Fruit fly (Drosophila melanogaster) whole organism, embryonic: ENCODE measurements around the gene CG31792.

ENCODE experiments used
- Antp ChIP-seq: fragments of 200-800 bp; sonication (Bioruptor generic); optimal IDR thresholded peaks from 3 replicates; lab custom pipeline; 2016; ENCODE audit warnings: missing biosample characterization, missing genetic modification characterization
- Atf3 ChIP-seq: fragments of 200-800 bp; sonication (Bioruptor generic); optimal IDR thresholded peaks from 3 replicates; lab custom pipeline; 2016; ENCODE audit warnings: missing biosample characterization, missing genetic modification characterization
- Bteb2 ChIP-seq: fragments of 200-800 bp; sonication (Bioruptor generic); optimal IDR thresholded peaks from 2 replicates; lab custom pipeline; 2016; ENCODE audit warnings: missing biosample characterization, missing genetic modification characterization
- CG10209 ChIP-seq: fragments of 200-800 bp; sonication (Bioruptor generic); optimal IDR thresholded peaks from 3 replicates; lab custom pipeline; 2017; ENCODE audit warnings: missing biosample characterization, mild to moderate bottlenecking, missing genetic modification characterization, missing genetic modification reagents
- CG11504 ChIP-seq: fragments of 200-800 bp; sonication (Bioruptor generic); optimal IDR thresholded peaks from 3 replicates; lab custom pipeline; 2019; ENCODE audit warnings: missing biosample characterization, mild to moderate bottlenecking, missing genetic modification characterization, moderate library complexity
- CG12299 ChIP-seq: fragments of 200-800 bp; sonication (Bioruptor generic); optimal IDR thresholded peaks from 2 replicates; lab custom pipeline; 2018; ENCODE audit warnings: missing biosample characterization, mild to moderate bottlenecking, missing genetic modification characterization
- CG13894 ChIP-seq: fragments of 200-800 bp; sonication (Bioruptor generic); optimal IDR thresholded peaks from 3 replicates; lab custom pipeline; 2018; ENCODE audit warnings: missing biosample characterization, mild to moderate bottlenecking, missing genetic modification characterization, moderate library complexity
- CG16815 ChIP-seq: fragments of 200-800 bp; sonication (Bioruptor generic); optimal IDR thresholded peaks from 3 replicates; lab custom pipeline; 2017; ENCODE audit warnings: missing biosample characterization, mild to moderate bottlenecking, missing genetic modification characterization
- CG2199 ChIP-seq: fragments of 200-800 bp; sonication (Bioruptor generic); IDR thresholded peaks from 3 replicates; pipeline ENCODE4 v1.3.6; 2022; ENCODE audit warnings: missing biosample characterization, missing genetic modification characterization
- CG34422 ChIP-seq: fragments of 200-800 bp; sonication (Bioruptor generic); IDR thresholded peaks from 3 replicates; pipeline ENCODE4 v1.3.6; 2022; ENCODE audit warnings: missing biosample characterization, missing genetic modification characterization
- CG5953 ChIP-seq: fragments of 200-800 bp; sonication (Bioruptor generic); IDR thresholded peaks from 2 replicates; pipeline ENCODE4 v1.3.6; 2022; ENCODE audit warnings: missing biosample characterization, missing genetic modification characterization
- CG6854 ChIP-seq: fragments of 200-800 bp; sonication (Bioruptor generic); optimal IDR thresholded peaks from 3 replicates; lab custom pipeline; 2017; ENCODE audit warnings: missing biosample characterization, mild to moderate bottlenecking, missing genetic modification characterization
- CG7928 ChIP-seq: fragments of 200-800 bp; sonication (Bioruptor generic); optimal IDR thresholded peaks from 2 replicates; lab custom pipeline; 2017; ENCODE audit warnings: missing biosample characterization, mild to moderate bottlenecking, missing genetic modification characterization
- CG8281 ChIP-seq: fragments of 200-800 bp; sonication (Bioruptor generic); optimal IDR thresholded peaks from 2 replicates; lab custom pipeline; 2018; ENCODE audit warnings: missing biosample characterization, mild to moderate bottlenecking, missing genetic modification characterization, moderate library complexity
- CG8290 ChIP-seq, 3 experiments: fragments of 200-800 bp; sonication (Bioruptor generic); optimal IDR thresholded peaks; 2 replicates each; lab custom pipeline; 2016 to 2019; ENCODE audit warnings: missing biosample characterization in 3 of 3, missing genetic modification characterization in 3 of 3, mild to moderate bottlenecking in 2 of 3, moderate library complexity in 1 of 3
- CG9727 ChIP-seq: fragments of 200-800 bp; sonication (Bioruptor generic); optimal IDR thresholded peaks from 3 replicates; lab custom pipeline; 2017; ENCODE audit warnings: missing biosample characterization, mild to moderate bottlenecking, missing genetic modification characterization
- CG9932 ChIP-seq: fragments of 200-800 bp; sonication (Bioruptor generic); IDR thresholded peaks from 2 replicates; pipeline ENCODE4 v1.3.6; 2022; ENCODE audit warnings: missing biosample characterization, missing genetic modification characterization
- CTCF ChIP-seq: fragments of 200-800 bp; sonication (Bioruptor generic); optimal IDR thresholded peaks from 2 replicates; lab custom pipeline; 2017; ENCODE audit warnings: missing biosample characterization, mild to moderate bottlenecking, missing genetic modification characterization, moderate library complexity
- Dref ChIP-seq: fragments of 200-800 bp; sonication (Bioruptor generic); IDR thresholded peaks from 2 replicates; pipeline ENCODE4 v1.3.6; 2022; ENCODE audit warnings: missing biosample characterization, missing genetic modification characterization
- Fer1 ChIP-seq: fragments of 200-800 bp; sonication (Bioruptor generic); optimal IDR thresholded peaks from 2 replicates; lab custom pipeline; 2017; ENCODE audit warnings: missing biosample characterization, mild to moderate bottlenecking, missing genetic modification characterization
- Hey ChIP-seq: fragments of 200-800 bp; sonication (Bioruptor generic); optimal IDR thresholded peaks from 3 replicates; lab custom pipeline; 2018; ENCODE audit warnings: missing biosample characterization, mild to moderate bottlenecking, missing genetic modification characterization
- Hr39 ChIP-seq: fragments of >200 bp; optimal IDR thresholded peaks from 2 replicates; lab custom pipeline; 2017
- Kr ChIP-seq: fragments of 200-800 bp; sonication (Bioruptor generic); optimal IDR thresholded peaks from 2 replicates; lab custom pipeline; 2017; ENCODE audit warnings: missing biosample characterization, mild to moderate bottlenecking, missing genetic modification characterization
- Meics ChIP-seq: fragments of 200-800 bp; sonication (Bioruptor generic); optimal IDR thresholded peaks from 2 replicates; lab custom pipeline; 2017; ENCODE audit warnings: missing biosample characterization, mild to moderate bottlenecking, missing genetic modification characterization
- NK7.1 ChIP-seq: fragments of 200-800 bp; sonication (Bioruptor generic); optimal IDR thresholded peaks from 3 replicates; lab custom pipeline; 2016; ENCODE audit warnings: missing biosample characterization, missing genetic modification characterization
- NfI ChIP-seq: fragments of 200-800 bp; sonication (Bioruptor generic); optimal IDR thresholded peaks from 3 replicates; lab custom pipeline; 2018; ENCODE audit warnings: missing biosample characterization, mild to moderate bottlenecking, missing genetic modification characterization, moderate library complexity
- Oaz ChIP-seq: fragments of 200-800 bp; sonication (Bioruptor generic); IDR thresholded peaks from 2 replicates; pipeline ENCODE4 v1.3.6; 2022; ENCODE audit warnings: missing biosample characterization, missing genetic modification characterization
- Oli ChIP-seq: fragments of 200-800 bp; sonication (Bioruptor generic); optimal IDR thresholded peaks from 2 replicates; lab custom pipeline; 2018; ENCODE audit warnings: missing biosample characterization, mild to moderate bottlenecking, missing genetic modification characterization, moderate library complexity
- Pdp1 ChIP-seq, 2 experiments: fragments of 200-800 bp; sonication (Bioruptor generic); optimal IDR thresholded peaks; 3 replicates each; lab custom pipeline; 2016; ENCODE audit warnings: missing biosample characterization in 2 of 2, missing genetic modification characterization in 2 of 2, mild to moderate bottlenecking in 1 of 2, moderate library complexity in 1 of 2
- Sry-β ChIP-seq: fragments of 200-800 bp; sonication (Bioruptor generic); optimal IDR thresholded peaks from 2 replicates; lab custom pipeline; 2018; ENCODE audit warnings: missing biosample characterization, mild to moderate bottlenecking, missing genetic modification characterization, moderate library complexity
- Trl ChIP-seq, 3 experiments: fragments of >200 bp in 2 of 3; fragments of 200-800 bp in 1 of 3; sonication (Bioruptor generic) in 1 of 3; optimal IDR thresholded peaks; 2 replicates in 1 of 3; 3 replicates in 2 of 3; lab custom pipeline; 2016 to 2017; ENCODE audit warnings: missing biosample characterization in 1 of 3, missing genetic modification characterization in 1 of 3
- Xrp1 ChIP-seq: fragments of 200-800 bp; sonication (Bioruptor generic); IDR thresholded peaks from 2 replicates; pipeline ENCODE4 v1.3.6; 2022; ENCODE audit warnings: missing biosample characterization, missing genetic modification characterization
- ara ChIP-seq: fragments of 200-800 bp; sonication (Bioruptor generic); IDR thresholded peaks from 2 replicates; pipeline ENCODE4 v1.3.6; 2022; ENCODE audit warnings: missing biosample characterization, missing genetic modification characterization
- az2 ChIP-seq: fragments of 200-800 bp; sonication (Bioruptor generic); optimal IDR thresholded peaks from 3 replicates; lab custom pipeline; 2016; ENCODE audit warnings: missing biosample characterization, missing genetic modification characterization
- bowl ChIP-seq: fragments of 200-800 bp; sonication (Bioruptor generic); IDR thresholded peaks from 2 replicates; pipeline ENCODE4 v1.3.6; 2022; ENCODE audit warnings: missing biosample characterization, missing genetic modification characterization
- cas ChIP-seq: fragments of 200-800 bp; sonication (Bioruptor generic); IDR thresholded peaks from 2 replicates; pipeline ENCODE4 v1.3.6; 2022; ENCODE audit warnings: missing biosample characterization, missing genetic modification characterization
- chif ChIP-seq, 2 experiments: fragments of 200-800 bp; sonication (Bioruptor generic); optimal IDR thresholded peaks; 3 replicates each; lab custom pipeline; 2016; ENCODE audit warnings: missing biosample characterization in 2 of 2, missing genetic modification characterization in 2 of 2
- fd102C ChIP-seq: fragments of 200-800 bp; sonication (Bioruptor generic); optimal IDR thresholded peaks from 2 replicates; lab custom pipeline; 2018; ENCODE audit warnings: missing biosample characterization, mild to moderate bottlenecking, missing genetic modification characterization, moderate library complexity
- inv ChIP-seq: fragments of 200-800 bp; sonication (Bioruptor generic); IDR thresholded peaks from 2 replicates; pipeline ENCODE4 v1.3.6; 2022; ENCODE audit warnings: missing biosample characterization, missing genetic modification characterization; ENCODE audit not compliant: partially characterized antibody
- lmd ChIP-seq: fragments of 200-800 bp; sonication (Bioruptor generic); IDR thresholded peaks from 2 replicates; pipeline ENCODE4 v1.3.6; 2022; ENCODE audit warnings: missing biosample characterization, missing genetic modification characterization
- nerfin-1 ChIP-seq: fragments of 200-800 bp; sonication (Bioruptor generic); optimal IDR thresholded peaks from 3 replicates; lab custom pipeline; 2019; ENCODE audit warnings: missing biosample characterization, mild to moderate bottlenecking, missing genetic modification characterization, moderate library complexity
- nmo ChIP-seq: fragments of 200-800 bp; sonication (Bioruptor generic); optimal IDR thresholded peaks from 2 replicates; lab custom pipeline; 2018; ENCODE audit warnings: missing biosample characterization, mild to moderate bottlenecking, missing genetic modification characterization, moderate library complexity
- otp ChIP-seq: fragments of 200-800 bp; sonication (Bioruptor generic); IDR thresholded peaks from 3 replicates; pipeline ENCODE4, ENCODE4 v1.3.6; 2022; ENCODE audit warnings: missing biosample characterization, missing genetic modification characterization
- psq ChIP-seq: fragments of 200-800 bp; sonication (Bioruptor generic); optimal IDR thresholded peaks from 2 replicates; lab custom pipeline; 2017; ENCODE audit warnings: missing biosample characterization, missing genetic modification characterization
- repo ChIP-seq: fragments of 200-800 bp; sonication (Bioruptor generic); optimal IDR thresholded peaks from 2 replicates; lab custom pipeline; 2016; ENCODE audit warnings: missing biosample characterization, missing genetic modification characterization
- shn ChIP-seq: fragments of 200-800 bp; sonication (Bioruptor generic); optimal IDR thresholded peaks from 3 replicates; lab custom pipeline; 2016; ENCODE audit warnings: missing biosample characterization, missing genetic modification characterization
- slou ChIP-seq: fragments of 200-800 bp; sonication (Bioruptor generic); optimal IDR thresholded peaks from 3 replicates; lab custom pipeline; 2016; ENCODE audit warnings: missing biosample characterization, missing genetic modification characterization
- tx ChIP-seq: fragments of 200-800 bp; sonication (Bioruptor generic); optimal IDR thresholded peaks from 2 replicates; lab custom pipeline; 2016; ENCODE audit warnings: missing biosample characterization, missing genetic modification characterization
- zen ChIP-seq: fragments of 200-800 bp; sonication (Bioruptor generic); optimal IDR thresholded peaks from 3 replicates; lab custom pipeline; 2018; ENCODE audit warnings: missing biosample characterization, mild to moderate bottlenecking, missing genetic modification characterization, moderate library complexity

The CG31792 gene

DNA sequence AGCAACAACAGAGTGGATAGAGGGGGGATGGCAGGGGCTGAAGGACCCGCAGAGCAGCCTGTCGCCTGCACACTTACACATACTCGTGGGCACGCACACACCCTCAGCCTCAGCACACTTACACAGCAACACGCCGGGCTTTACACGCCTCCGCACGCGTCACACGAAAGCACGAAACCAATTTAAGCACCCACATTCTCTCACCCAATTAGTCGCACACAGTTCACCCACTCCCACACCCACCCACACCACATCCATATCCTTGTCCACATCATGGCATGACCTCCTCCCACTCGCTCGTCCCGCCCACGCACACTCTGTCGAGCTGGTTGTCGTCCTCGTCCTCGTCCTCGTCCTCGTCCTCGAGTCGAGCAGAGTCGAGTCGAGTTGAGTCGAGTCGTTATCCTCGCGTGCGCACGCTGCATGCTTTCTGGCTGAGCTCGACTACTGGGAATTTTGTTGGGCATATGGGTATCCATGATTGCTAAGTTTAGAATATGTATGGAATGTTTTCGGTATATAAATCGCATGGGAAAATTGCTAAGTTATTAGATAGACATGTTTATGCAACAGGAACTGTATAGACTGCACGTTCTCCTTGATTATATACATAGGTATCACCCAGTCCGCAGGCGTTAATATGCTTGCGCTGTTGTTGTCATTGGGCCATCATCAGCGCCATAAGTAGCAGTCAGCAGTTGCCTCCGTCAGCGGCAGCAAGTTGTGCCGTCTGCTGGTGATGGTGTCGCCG is 14.8 kb downstream of the CG31792 start:
- TF ChIP-seq Kr (GFP tag; lab: Kevin White, UChicago) (no peak), CTCF (GFP tag; lab: Kevin White, UChicago) (no peak), CG5953 (GFP tag; lab: Robert Waterston, UW) (peak; percentile 82), Hr39 (lab: Kevin White, UChicago) (no peak), Sry-β (GFP tag; lab: Kevin White, UChicago) (no peak), Fer1 (peak; percentile 89), CG10209 (GFP tag; lab: Kevin White, UChicago) (peak; percentile 82), CG9932 (GFP tag; lab: Robert Waterston, UW) (peak; percentile 74), psq (GFP tag; lab: Kevin White, UChicago) (no peak), inv (GFP tag; lab: Robert Waterston, UW) (no peak), CG11504 (tag; lab: Kevin White, UChicago) (peak; percentile 81), ara (peak; percentile 80), chif (GFP tag; optimal IDR thresholded peaks at IDR 0.05; lab: Kevin White, UChicago) (peak; percentile 58 to 73), Bteb2 (peak; percentile 79), Atf3 (peak; percentile 61), fd102C (GFP tag; lab: Kevin White, UChicago) (no peak), CG34422 (GFP tag; lab: Robert Waterston, UW) (peak; percentile 86), CG8290 (GFP tag; optimal IDR thresholded peaks at IDR 0.05; lab: Kevin White, UChicago) (no peak), CG8290 (tag; optimal IDR thresholded peaks at IDR 0.05; lab: Kevin White, UChicago) (peak in 1 of 2 experiments; percentile 93), otp (GFP tag; lab: Robert Waterston, UW) (peak; percentile 75; the same call in 2 of the 3 replicates), CG9727 (GFP tag; lab: Kevin White, UChicago) (peak; percentile 82), tx (GFP tag; lab: Kevin White, UChicago) (peak; percentile 73), Oaz (GFP tag; lab: Robert Waterston, UW) (peak; percentile 83), CG7928 (GFP tag; lab: Kevin White, UChicago) (peak; percentile 54), CG12299 (peak; percentile 67), az2 (GFP tag; lab: Kevin White, UChicago) (peak; percentile 72), Hey (peak; percentile 100), CG6854 (GFP tag; lab: Kevin White, UChicago) (peak; percentile 18), Oli (peak; percentile 84), Trl (optimal IDR thresholded peaks at IDR 0.05; lab: Kevin White, UChicago) (no peak), Trl (GFP tag; optimal IDR thresholded peaks at IDR 0.05; lab: Kevin White, UChicago) (peak; percentile 77), slou (GFP tag; lab: Kevin White, UChicago) (peak; percentile 74), CG2199 (0 out of 3 replicates have a peak, but pooled peaks have one; percentile 52), CG13894 (tag; lab: Kevin White, UChicago) (peak; percentile 87), Xrp1 (GFP tag; lab: Robert Waterston, UW) (peak; percentile 84), Dref (GFP tag; lab: Robert Waterston, UW) (no peak), repo (GFP tag; lab: Kevin White, UChicago) (peak; percentile 57), NK7.1 (GFP tag; lab: Kevin White, UChicago) (peak; percentile 56), cas (GFP tag; lab: Robert Waterston, UW) (peak; percentile 83), NfI (GFP tag; lab: Kevin White, UChicago) (peak; percentile 83), lmd (GFP tag; lab: Robert Waterston, UW) (peak; percentile 88), Antp (GFP tag; lab: Kevin White, UChicago) (peak; percentile 86), CG16815 (GFP tag; lab: Kevin White, UChicago) (peak; percentile 66), nmo (peak; percentile 82), nerfin-1 (tag; lab: Kevin White, UChicago) (peak; percentile 34), zen (tag; lab: Kevin White, UChicago) (peak; percentile 5), Meics (GFP tag; lab: Kevin White, UChicago) (peak; percentile 86), Pdp1 (GFP tag; optimal IDR thresholded peaks at IDR 0.05; lab: Kevin White, UChicago) (peak; percentile 77), shn (GFP tag; lab: Kevin White, UChicago) (peak; percentile 76), CG8281 (tag; lab: Kevin White, UChicago) (peak; percentile 44), bowl (GFP tag; lab: Robert Waterston, UW) (peak; percentile 63; the same call in 1 of the 2 replicates)
